Fruit fly (Drosophila melanogaster): ENCODE results near the gene Cpr78Cc.

DNA sequence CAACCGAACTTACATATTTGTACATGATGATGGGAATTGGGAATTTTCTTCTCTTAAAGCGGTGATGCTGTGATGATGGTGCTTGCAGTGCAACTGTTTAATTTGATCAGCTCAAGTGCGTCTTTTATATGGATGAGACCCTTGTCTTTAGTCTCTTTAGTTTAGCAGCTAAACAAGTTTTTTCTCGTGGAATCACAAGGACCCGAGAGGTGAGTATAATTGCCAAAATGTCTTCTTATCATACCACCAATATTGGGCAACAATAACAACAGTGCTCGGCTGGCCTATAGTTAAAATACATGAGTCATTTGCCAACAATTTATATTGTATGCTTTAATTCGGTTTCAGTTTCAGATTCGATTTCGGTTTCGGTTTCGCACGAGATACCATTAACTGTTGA, 2.7 kb upstream of the Cpr78Cc start, which contains the start of gene Edg78E:
- TF ChIP-seq toe (GFP tag; optimal IDR thresholded peaks at IDR 0.05) = no peak
- TF ChIP-seq kay (GFP tag; ENCODE audit: borderline replicate concordance) = no peak
- TF ChIP-seq tj (GFP tag; optimal IDR thresholded peaks at IDR 0.05) = no peak
- no peak for TF ChIP-seq CG12768 (GFP tag; optimal IDR thresholded peaks at IDR 0.05)
- TF ChIP-seq cnc (optimal IDR thresholded peaks at IDR 0.05) = no peak
- no peak for TF ChIP-seq CG7101 (tag; optimal IDR thresholded peaks at IDR 0.05)
- TF ChIP-seq bab1 (GFP tag; optimal IDR thresholded peaks at IDR 0.05) = no peak
- TF ChIP-seq Crg-1 (GFP tag; optimal IDR thresholded peaks at IDR 0.05) = no peak
- no peak for TF ChIP-seq CG33017 (tag; optimal IDR thresholded peaks at IDR 0.05)
- no peak for TF ChIP-seq Mnt (GFP tag; optimal IDR thresholded peaks at IDR 0.05)
- no peak for TF ChIP-seq ovo (GFP tag; optimal IDR thresholded peaks at IDR 0.05)
- no peak for TF ChIP-seq CG11617 (GFP tag; optimal IDR thresholded peaks at IDR 0.05)
- TF ChIP-seq Hr96 (GFP tag; optimal IDR thresholded peaks at IDR 0.05) = no peak

All from whole organism, adult.